Fruit fly (Drosophila melanogaster): ENCODE measurements around the gene CG3108.

Gene CG3108

dm6 chrX:5745840-5746815 lies 35.3 kb downstream of the CG3108 start (continued):
- TF ChIP-seq CG2889 (GFP tag; IDR thresholded peaks at IDR 0.05) = peak; percentile 54; the same call in 1 of the 3 replicates
- peak; percentile 64 for TF ChIP-seq CG15601 (tag; optimal IDR thresholded peaks at IDR 0.05)
- TF ChIP-seq B-H2 (GFP tag; optimal IDR thresholded peaks at IDR 0.05) = peak; percentile 60
- TF ChIP-seq Optix (GFP tag; IDR thresholded peaks at IDR 0.05) = peak; percentile 73
- no peak for TF ChIP-seq eyg (GFP tag; optimal IDR thresholded peaks at IDR 0.05)
- TF ChIP-seq CG7745 (tag; optimal IDR thresholded peaks at IDR 0.05) = no peak
- no peak for TF ChIP-seq CG8478 (optimal IDR thresholded peaks at IDR 0.05)
- TF ChIP-seq Ets97D (GFP tag; optimal IDR thresholded peaks at IDR 0.05) = peak; percentile 23
- no peak; the same call in 1 of the 2 replicates for TF ChIP-seq toy (GFP tag; IDR thresholded peaks at IDR 0.05)
- peak; percentile 64 for TF ChIP-seq sd (tag; optimal IDR thresholded peaks at IDR 0.05)
- peak; percentile 63 to 77 for TF ChIP-seq bsh (GFP tag; optimal IDR thresholded peaks at IDR 0.05)
- peak; percentile 52; the same call in 1 of the 2 replicates for TF ChIP-seq ro (GFP tag; IDR thresholded peaks at IDR 0.05)
- no peak for TF ChIP-seq zf30C (GFP tag; optimal IDR thresholded peaks at IDR 0.05)
- TF ChIP-seq wek (GFP tag; optimal IDR thresholded peaks at IDR 0.05) = peak; percentile 40
- 0 out of 3 replicates have a peak, but pooled peaks have one; percentile 39 for TF ChIP-seq mld (GFP tag; IDR thresholded peaks at IDR 0.05; ENCODE audit: partially characterized antibody)
- peak; percentile 72 for TF ChIP-seq lmd (GFP tag; IDR thresholded peaks at IDR 0.05)
- TF ChIP-seq ase (GFP tag; IDR thresholded peaks at IDR 0.05) = peak; percentile 70; the same call in 2 of the 3 replicates
- TF ChIP-seq grau (tag; optimal IDR thresholded peaks at IDR 0.05) = peak; percentile 71
- peak; percentile 41 for TF ChIP-seq Lhr (GFP tag; optimal IDR thresholded peaks at IDR 0.05)
- TF ChIP-seq org-1 (GFP tag; optimal IDR thresholded peaks at IDR 0.05) = peak; percentile 66
- TF ChIP-seq CG9609 (GFP tag; optimal IDR thresholded peaks at IDR 0.05) = peak; percentile 40
- peak; percentile 73 for TF ChIP-seq Fer3 (tag; optimal IDR thresholded peaks at IDR 0.05)
- TF ChIP-seq CG12219 (GFP tag; optimal IDR thresholded peaks at IDR 0.05) = peak; percentile 76
- TF ChIP-seq CG2116 (GFP tag; optimal IDR thresholded peaks at IDR 0.05) = peak; percentile 98
- TF ChIP-seq Dll (GFP tag; IDR thresholded peaks at IDR 0.05; ENCODE audit: partially characterized antibody) = no peak; the same call in 2 of the 4 replicates
- no peak for TF ChIP-seq CG18476 (GFP tag; optimal IDR thresholded peaks at IDR 0.05)
- no peak for TF ChIP-seq Doc2 (GFP tag; IDR thresholded peaks at IDR 0.05)
- no peak for TF ChIP-seq disco-r (GFP tag; optimal IDR thresholded peaks at IDR 0.05)
- peak; percentile 39 for TF ChIP-seq Camta (GFP tag; optimal IDR thresholded peaks at IDR 0.05)
- TF ChIP-seq lola (GFP tag; optimal IDR thresholded peaks at IDR 0.05) = peak in 1 of 3 experiments; percentile 66
- peak; percentile 7 for TF ChIP-seq CG12744 (GFP tag; optimal IDR thresholded peaks at IDR 0.05)
- TF ChIP-seq CG4328 (GFP tag; optimal IDR thresholded peaks at IDR 0.05) = peak; percentile 75
- TF ChIP-seq Dp (GFP tag; optimal IDR thresholded peaks at IDR 0.05) = peak; percentile 81
- peak; percentile 64 for TF ChIP-seq mirr (GFP tag; optimal IDR thresholded peaks at IDR 0.05)
- peak; percentile 65 for TF ChIP-seq klu (GFP tag; IDR thresholded peaks at IDR 0.05)
- TF ChIP-seq jing (GFP tag; optimal IDR thresholded peaks at IDR 0.05) = peak; percentile 40
- TF ChIP-seq cato (GFP tag; optimal IDR thresholded peaks at IDR 0.05; ENCODE audit: borderline replicate concordance) = no peak
- TF ChIP-seq CG8944 (GFP tag; optimal IDR thresholded peaks at IDR 0.05) = peak; percentile 53
- TF ChIP-seq CG17359 (tag; optimal IDR thresholded peaks at IDR 0.05) = peak; percentile 79
- no peak for TF ChIP-seq repo (GFP tag; optimal IDR thresholded peaks at IDR 0.05)
- TF ChIP-seq tap (tag; optimal IDR thresholded peaks at IDR 0.05) = peak; percentile 71
- peak; percentile 67 for TF ChIP-seq sug (tag; optimal IDR thresholded peaks at IDR 0.05)
- TF ChIP-seq CG9932 (GFP tag; IDR thresholded peaks at IDR 0.05) = peak; percentile 83
- peak; percentile 41 for TF ChIP-seq CG4707 (GFP tag; optimal IDR thresholded peaks at IDR 0.05)
- peak; percentile 78 for TF ChIP-seq sob (GFP tag; IDR thresholded peaks at IDR 0.05)
- peak; percentile 95 for TF ChIP-seq Med (GFP tag)
- TF ChIP-seq CG7928 (GFP tag; optimal IDR thresholded peaks at IDR 0.05) = no peak
- peak; percentile 84 for TF ChIP-seq CG2678 (tag; optimal IDR thresholded peaks at IDR 0.05)

Measured in whole organism, embryonic.